Fruit fly (Drosophila melanogaster) whole organism, prepupa: ENCODE results near the gene CG34056.

Experiments
- CG10669 ChIP-seq: fragments of 200-800 bp; sonication (Bioruptor generic); optimal IDR thresholded peaks from 3 replicates; lab custom pipeline; 2018; ENCODE audit warnings: missing biosample characterization, mild to moderate bottlenecking, missing genetic modification characterization, moderate library complexity
- CG11294 ChIP-seq: fragments of 200-800 bp; sonication (Bioruptor generic); IDR thresholded peaks from 2 replicates; pipeline ENCODE4 v1.3.6; 2022; ENCODE audit warnings: missing biosample characterization, missing genetic modification characterization
- CG16779 ChIP-seq: fragments of 200-800 bp; sonication (Bioruptor generic); optimal IDR thresholded peaks from 3 replicates; lab custom pipeline; 2017; ENCODE audit warnings: missing biosample characterization, mild to moderate bottlenecking, missing genetic modification characterization
- Gug ChIP-seq: fragments of 200-800 bp; sonication (Bioruptor generic); IDR thresholded peaks from 2 replicates; pipeline ENCODE4 v1.3.6; 2022; ENCODE audit warnings: missing biosample characterization, missing genetic modification characterization
- Sox102F ChIP-seq: fragments of 200-800 bp; sonication (Bioruptor generic); optimal IDR thresholded peaks from 2 replicates; lab custom pipeline; 2016; ENCODE audit warnings: missing biosample characterization, mild to moderate bottlenecking, missing genetic modification characterization
- esn ChIP-seq: fragments of 200-800 bp; sonication (Bioruptor generic); optimal IDR thresholded peaks from 2 replicates; lab custom pipeline; 2016; ENCODE audit warnings: missing biosample characterization, mild to moderate bottlenecking, missing genetic modification characterization, moderate library complexity
- lz ChIP-seq: fragments of 200-800 bp; sonication (Bioruptor generic); optimal IDR thresholded peaks from 3 replicates; lab custom pipeline; 2016; ENCODE audit warnings: missing biosample characterization, missing genetic modification characterization

dm6 chr3L:904364-904763, 8.6 kb downstream of the CG34056 start:
- TF ChIP-seq CG11294 (GFP tag; lab: Robert Waterston, UW) (no peak), Gug (no peak), esn (GFP tag; lab: Kevin White, UChicago) (peak; percentile 75), lz (peak; percentile 49), CG10669 (GFP tag; lab: Kevin White, UChicago) (peak; percentile 59), Sox102F (GFP tag; lab: Kevin White, UChicago) (peak; percentile 62), CG16779 (no peak)
